Fruit fly (Drosophila melanogaster) whole organism, embryonic: Measurements from ENCODE around the gene asun.
A peak's percentile ranks its signal among the peaks of the same experiment; 100 is the strongest.

Experiments used
- ATbp ChIP-seq: fragments of 200-800 bp; sonication (Bioruptor generic); optimal IDR thresholded peaks from 2 replicates; lab custom pipeline; 2017; ENCODE audit warnings: missing biosample characterization, mild to moderate bottlenecking, missing genetic modification characterization, missing genetic modification reagents
- Asciz ChIP-seq: fragments of 200-800 bp; sonication (Bioruptor generic); optimal IDR thresholded peaks from 2 replicates; lab custom pipeline; 2017; ENCODE audit warnings: missing biosample characterization, mild to moderate bottlenecking, missing genetic modification characterization, missing genetic modification reagents
- Atf-2 ChIP-seq: fragments of 200-800 bp; sonication (Bioruptor generic); optimal IDR thresholded peaks from 2 replicates; lab custom pipeline; 2016; ENCODE audit warnings: missing biosample characterization, missing genetic modification characterization
- CG10147 ChIP-seq: fragments of 200-800 bp; sonication (Bioruptor generic); optimal IDR thresholded peaks from 2 replicates; lab custom pipeline; 2019; ENCODE audit warnings: missing biosample characterization, mild to moderate bottlenecking, missing genetic modification characterization, moderate library complexity
- CG10209 ChIP-seq: fragments of 200-800 bp; sonication (Bioruptor generic); optimal IDR thresholded peaks from 3 replicates; lab custom pipeline; 2017; ENCODE audit warnings: missing biosample characterization, mild to moderate bottlenecking, missing genetic modification characterization, missing genetic modification reagents
- CG10462 ChIP-seq: fragments of 200-800 bp; sonication (Bioruptor generic); optimal IDR thresholded peaks from 2 replicates; lab custom pipeline; 2016; ENCODE audit warnings: missing biosample characterization, missing genetic modification characterization
- CG18011 ChIP-seq: fragments of 200-800 bp; sonication (Bioruptor generic); optimal IDR thresholded peaks from 2 replicates; lab custom pipeline; 2017; ENCODE audit warnings: missing biosample characterization, missing genetic modification characterization, mild to moderate bottlenecking, moderate library complexity, missing genotype
- CG18619 ChIP-seq: fragments of 200-800 bp; sonication (Bioruptor generic); optimal IDR thresholded peaks from 3 replicates; lab custom pipeline; 2017; ENCODE audit warnings: missing biosample characterization, mild to moderate bottlenecking, missing genetic modification characterization
- CG30403 ChIP-seq: fragments of 200-800 bp; sonication (Bioruptor generic); optimal IDR thresholded peaks from 3 replicates; lab custom pipeline; 2016; ENCODE audit warnings: missing biosample characterization, missing genetic modification characterization
- CG3065 ChIP-seq: fragments of 200-800 bp; sonication (Bioruptor generic); optimal IDR thresholded peaks from 2 replicates; lab custom pipeline; 2016; ENCODE audit warnings: missing biosample characterization, missing genetic modification characterization
- CG31388 ChIP-seq: fragments of 200-800 bp; sonication (Bioruptor generic); optimal IDR thresholded peaks from 2 replicates; lab custom pipeline; 2016; ENCODE audit warnings: missing biosample characterization, missing genetic modification characterization
- CG3163 ChIP-seq: fragments of 200-800 bp; sonication (Bioruptor generic); optimal IDR thresholded peaks from 3 replicates; lab custom pipeline; 2016; ENCODE audit warnings: missing biosample characterization, missing genetic modification characterization
- CG34422 ChIP-seq: fragments of 200-800 bp; sonication (Bioruptor generic); IDR thresholded peaks from 3 replicates; pipeline ENCODE4 v1.3.6; 2022; ENCODE audit warnings: missing biosample characterization, missing genetic modification characterization
- CG6254 ChIP-seq: fragments of 200-800 bp; sonication (Bioruptor generic); optimal IDR thresholded peaks from 3 replicates; lab custom pipeline; 2017; ENCODE audit warnings: mild to moderate bottlenecking, missing biosample characterization, missing genetic modification reagents, missing genetic modification characterization
- CG6765 ChIP-seq: fragments of 200-800 bp; sonication (Bioruptor generic); optimal IDR thresholded peaks from 3 replicates; lab custom pipeline; 2017; ENCODE audit warnings: missing biosample characterization, mild to moderate bottlenecking, missing genetic modification characterization
- CG6813 ChIP-seq: fragments of 200-800 bp; sonication (Bioruptor generic); optimal IDR thresholded peaks from 2 replicates; lab custom pipeline; 2017; ENCODE audit warnings: missing biosample characterization, missing genetic modification characterization, mild to moderate bottlenecking, moderate library complexity, missing genetic modification reagents
- CG7357 ChIP-seq: fragments of 200-800 bp; sonication (Bioruptor generic); IDR thresholded peaks from 3 replicates; pipeline ENCODE4 v1.3.6; 2022; ENCODE audit warnings: missing biosample characterization, missing genetic modification characterization
- CG7786 ChIP-seq: fragments of 200-800 bp; sonication (Bioruptor generic); optimal IDR thresholded peaks from 2 replicates; lab custom pipeline; 2016; ENCODE audit warnings: missing biosample characterization, missing genetic modification characterization
- CG8388 ChIP-seq: fragments of 200-800 bp; sonication (Bioruptor generic); optimal IDR thresholded peaks from 2 replicates; lab custom pipeline; 2019; ENCODE audit warnings: missing biosample characterization, mild to moderate bottlenecking, missing genetic modification characterization, moderate library complexity
- CG9609 ChIP-seq: fragments of 200-800 bp; sonication (Bioruptor generic); optimal IDR thresholded peaks from 3 replicates; lab custom pipeline; 2016; ENCODE audit warnings: missing biosample characterization, missing genetic modification characterization
- Dfd ChIP-seq, 2 experiments: fragments of >200 bp; optimal IDR thresholded peaks; 2 replicates each; lab custom pipeline; 2017; ENCODE audit warnings: missing biosample characterization in 2 of 2, missing genetic modification characterization in 2 of 2
- Drgx ChIP-seq: fragments of 200-800 bp; sonication (Bioruptor generic); IDR thresholded peaks from 2 replicates; pipeline ENCODE4 v1.3.6; 2022; ENCODE audit warnings: missing biosample characterization, missing genetic modification characterization
- Elba2 ChIP-seq: fragments of 200-800 bp; sonication (Bioruptor generic); optimal IDR thresholded peaks from 3 replicates; lab custom pipeline; 2016; ENCODE audit warnings: missing biosample characterization, missing genetic modification characterization
- Ets65A ChIP-seq: fragments of 200-800 bp; sonication (Bioruptor generic); peaks from one replicate; lab custom pipeline; 2016; ENCODE audit warnings: missing biosample characterization, missing genetic modification characterization
- Gsc ChIP-seq: fragments of 200-800 bp; sonication (Bioruptor generic); IDR thresholded peaks from 2 replicates; pipeline ENCODE4 v1.3.6; 2022; ENCODE audit warnings: missing biosample characterization, missing genetic modification characterization
- Hr3 ChIP-seq: fragments of 200-800 bp; sonication (Bioruptor generic); optimal IDR thresholded peaks from 3 replicates; lab custom pipeline; 2016; ENCODE audit warnings: missing biosample characterization, missing genetic modification characterization
- Jarid2 ChIP-seq: fragments of 200-800 bp; sonication (Bioruptor generic); optimal IDR thresholded peaks from 3 replicates; lab custom pipeline; 2017; ENCODE audit warnings: mild to moderate bottlenecking, missing biosample characterization, missing genetic modification reagents, missing genetic modification characterization
- MTF-1 ChIP-seq: fragments of 200-800 bp; sonication (Bioruptor generic); optimal IDR thresholded peaks from 2 replicates; lab custom pipeline; 2018; ENCODE audit warnings: missing biosample characterization, mild to moderate bottlenecking, missing genetic modification characterization, borderline replicate concordance
- Mrtf ChIP-seq: fragments of 200-800 bp; sonication (Bioruptor generic); IDR thresholded peaks from 3 replicates; pipeline ENCODE4 v1.3.6; 2022; ENCODE audit warnings: missing biosample characterization, missing genetic modification characterization
- TFAM ChIP-seq: fragments of 200-800 bp; sonication (Bioruptor generic); optimal IDR thresholded peaks from 2 replicates; lab custom pipeline; 2017; ENCODE audit warnings: missing biosample characterization, missing genetic modification characterization, inconsistent platforms
- chif ChIP-seq, 2 experiments: fragments of 200-800 bp; sonication (Bioruptor generic); optimal IDR thresholded peaks; 3 replicates each; lab custom pipeline; 2016; ENCODE audit warnings: missing biosample characterization in 2 of 2, missing genetic modification characterization in 2 of 2
- crp ChIP-seq, 2 experiments: fragments of 200-800 bp; sonication (Bioruptor generic); optimal IDR thresholded peaks; 2 replicates in 1 of 2; 3 replicates in 1 of 2; lab custom pipeline; 2017; ENCODE audit warnings: missing biosample characterization in 2 of 2, missing genetic modification characterization in 2 of 2, mild to moderate bottlenecking in 1 of 2, moderate library complexity in 1 of 2
- disco-r ChIP-seq: fragments of 200-800 bp; sonication (Bioruptor generic); optimal IDR thresholded peaks from 2 replicates; lab custom pipeline; 2016; ENCODE audit warnings: missing biosample characterization, missing genetic modification characterization
- dm ChIP-seq: fragments of 200-800 bp; sonication (Bioruptor generic); optimal IDR thresholded peaks from 3 replicates; lab custom pipeline; 2016; ENCODE audit warnings: missing biosample characterization, missing genetic modification characterization
- fd102C ChIP-seq: fragments of 200-800 bp; sonication (Bioruptor generic); optimal IDR thresholded peaks from 2 replicates; lab custom pipeline; 2018; ENCODE audit warnings: missing biosample characterization, mild to moderate bottlenecking, missing genetic modification characterization, moderate library complexity
- fd64A ChIP-seq: fragments of 200-800 bp; sonication (Bioruptor generic); optimal IDR thresholded peaks from 3 replicates; lab custom pipeline; 2018; ENCODE audit warnings: missing biosample characterization, mild to moderate bottlenecking, missing genetic modification characterization
- fru ChIP-seq: fragments of >200 bp; optimal IDR thresholded peaks from 2 replicates; lab custom pipeline; 2017
- nmo ChIP-seq: fragments of 200-800 bp; sonication (Bioruptor generic); optimal IDR thresholded peaks from 2 replicates; lab custom pipeline; 2018; ENCODE audit warnings: missing biosample characterization, mild to moderate bottlenecking, missing genetic modification characterization, moderate library complexity
- oc ChIP-seq: fragments of 200-800 bp; sonication (Bioruptor generic); optimal IDR thresholded peaks from 2 replicates; lab custom pipeline; 2018; ENCODE audit warnings: missing biosample characterization, mild to moderate bottlenecking, missing genetic modification characterization, moderate library complexity
- org-1 ChIP-seq: fragments of 200-800 bp; sonication (Bioruptor generic); optimal IDR thresholded peaks from 2 replicates; lab custom pipeline; 2017; ENCODE audit warnings: missing biosample characterization, missing genetic modification characterization
- p53 ChIP-seq: fragments of 200-800 bp; sonication (Bioruptor generic); optimal IDR thresholded peaks from 2 replicates; lab custom pipeline; 2016; ENCODE audit warnings: missing biosample characterization, missing genetic modification characterization
- pita ChIP-seq: fragments of 200-800 bp; sonication (Bioruptor generic); optimal IDR thresholded peaks from 2 replicates; lab custom pipeline; 2017; ENCODE audit warnings: missing biosample characterization, mild to moderate bottlenecking, missing genetic modification characterization
- pzg ChIP-seq: fragments of 200-800 bp; sonication (Bioruptor generic); optimal IDR thresholded peaks from 3 replicates; lab custom pipeline; 2018; ENCODE audit warnings: missing biosample characterization, mild to moderate bottlenecking, missing genetic modification characterization, moderate library complexity
- seq ChIP-seq: fragments of 200-800 bp; sonication (Bioruptor generic); IDR thresholded peaks from 2 replicates; pipeline ENCODE4 v1.3.6; 2022; ENCODE audit warnings: missing biosample characterization, missing genetic modification characterization
- slp2 ChIP-seq: fragments of 200-800 bp; sonication (Bioruptor generic); optimal IDR thresholded peaks from 2 replicates; lab custom pipeline; 2016; ENCODE audit warnings: missing biosample characterization, missing genetic modification characterization
- so ChIP-seq: fragments of 200-800 bp; sonication (Bioruptor generic); IDR thresholded peaks from 3 replicates; pipeline ENCODE4 v1.3.6; 2022; ENCODE audit warnings: missing biosample characterization, missing genetic modification characterization
- sr ChIP-seq: fragments of 200-800 bp; sonication (Bioruptor generic); IDR thresholded peaks from 3 replicates; pipeline ENCODE4 v1.3.6; 2022; ENCODE audit warnings: missing biosample characterization, missing genetic modification characterization
- tll ChIP-seq, 2 experiments: fragments of 200-800 bp in 1 of 2; fragments of >200 bp in 1 of 2; sonication (Bioruptor generic) in 1 of 2; optimal IDR thresholded peaks; 2 replicates each; lab custom pipeline; 2017 to 2019; ENCODE audit warnings: missing biosample characterization in 2 of 2, missing genetic modification characterization in 2 of 2, mild to moderate bottlenecking in 1 of 2, moderate library complexity in 1 of 2
- twi ChIP-seq: fragments of 200-800 bp; optimal IDR thresholded peaks from 2 replicates; lab custom pipeline; 2019; ENCODE audit warnings: missing biosample characterization, mild to moderate bottlenecking, missing genetic modification characterization, moderate library complexity

asun gene

DNA sequence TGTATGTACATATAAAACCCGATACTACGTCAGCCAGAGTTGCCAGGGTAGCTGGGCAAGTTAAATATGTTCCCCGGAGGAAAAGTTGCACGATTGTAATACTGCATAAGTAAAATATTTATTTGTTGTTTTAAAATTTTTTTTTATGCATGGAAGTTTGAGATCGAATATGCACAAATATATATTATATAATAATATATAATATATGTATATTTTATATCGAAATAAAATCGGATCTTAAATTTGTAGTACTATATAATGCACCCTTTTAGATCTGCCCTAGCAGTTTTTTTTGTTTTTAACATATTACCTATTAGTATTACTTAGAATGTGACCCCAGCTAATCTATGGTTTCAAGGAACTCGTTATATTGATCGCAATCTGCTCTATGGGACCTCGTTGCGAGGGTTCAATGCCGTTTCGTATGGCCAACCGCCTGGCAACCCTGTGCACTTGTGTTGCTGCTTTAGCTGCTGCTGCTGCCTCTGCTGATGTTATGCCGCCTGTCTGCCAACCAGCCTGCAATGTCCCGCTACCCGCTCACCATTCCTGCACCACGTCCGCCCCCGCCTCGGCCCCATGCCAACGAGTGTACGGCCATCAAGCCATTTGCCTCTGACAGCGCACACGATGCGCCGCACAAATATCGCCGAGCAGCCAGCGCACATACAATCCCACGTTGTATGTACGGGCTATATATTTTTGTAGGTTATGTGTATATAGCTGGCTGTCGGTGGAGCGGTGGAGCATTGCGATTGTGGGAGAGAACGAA is 27.9 kb upstream of the asun start (continued):
- TF ChIP-seq p53 (no peak), CG6765 (GFP tag; lab: Kevin White, UChicago) (peak; percentile 94), dm (GFP tag; lab: Kevin White, UChicago) (peak; percentile 87), CG10462 (peak; percentile 77), Atf-2 (GFP tag; lab: Kevin White, UChicago) (peak; percentile 50), pzg (GFP tag; lab: Kevin White, UChicago) (no peak), CG6254 (GFP tag; lab: Kevin White, UChicago) (peak; percentile 86), disco-r (GFP tag; lab: Kevin White, UChicago) (no peak), chif (GFP tag; optimal IDR thresholded peaks at IDR 0.05; lab: Kevin White, UChicago) (peak; percentile 10 to 58), Hr3 (GFP tag; lab: Kevin White, UChicago) (peak; percentile 94), CG10209 (GFP tag; lab: Kevin White, UChicago) (peak; percentile 77), ATbp (GFP tag; lab: Kevin White, UChicago) (peak; percentile 88), Asciz (GFP tag; lab: Kevin White, UChicago) (peak; percentile 92), seq (GFP tag; lab: Robert Waterston, UW) (no peak), Mrtf (GFP tag; lab: Robert Waterston, UW) (no peak), TFAM (GFP tag; lab: Kevin White, UChicago) (no peak), Drgx (GFP tag; lab: Robert Waterston, UW) (no peak), slp2 (peak; percentile 76), CG18619 (peak; percentile 97), CG9609 (GFP tag; lab: Kevin White, UChicago) (peak; percentile 61), fd64A (peak; percentile 30), so (GFP tag; lab: Robert Waterston, UW) (no peak), CG7786 (GFP tag; lab: Kevin White, UChicago) (peak; percentile 84), CG10147 (peak; percentile 93), oc (tag; lab: Kevin White, UChicago) (peak; percentile 50), Elba2 (GFP tag; lab: Kevin White, UChicago) (peak; percentile 13), CG7357 (GFP tag; lab: Robert Waterston, UW) (peak; percentile 72; the same call in 2 of the 3 replicates), CG31388 (GFP tag; lab: Kevin White, UChicago) (peak; percentile 36), CG6813 (GFP tag; lab: Kevin White, UChicago) (peak; percentile 89), fru (lab: Kevin White, UChicago) (no peak), Ets65A (GFP tag; lab: Kevin White, UChicago) (peak; percentile 92), CG3065 (GFP tag; lab: Kevin White, UChicago) (peak; percentile 65), CG30403 (peak; percentile 79), Dfd (GFP tag; optimal IDR thresholded peaks at IDR 0.05; lab: Kevin White, UChicago) (peak in 1 of 2 experiments; percentile 41), Jarid2 (GFP tag; lab: Kevin White, UChicago) (peak; percentile 64), crp (GFP tag; optimal IDR thresholded peaks at IDR 0.05; lab: Kevin White, UChicago) (peak in 1 of 2 experiments; percentile 44), tll (GFP tag; optimal IDR thresholded peaks at IDR 0.05; lab: Kevin White, UChicago) (peak in 1 of 2 experiments; percentile 26), CG8388 (GFP tag; lab: Kevin White, UChicago) (peak; percentile 93), pita (no peak), twi (tag; lab: Kevin White, UChicago) (peak; percentile 86), org-1 (GFP tag; lab: Kevin White, UChicago) (peak; percentile 90), CG3163 (GFP tag; lab: Kevin White, UChicago) (peak; percentile 37), CG18011 (GFP tag; lab: Kevin White, UChicago) (peak; percentile 61), MTF-1 (GFP tag; lab: Kevin White, UChicago) (peak; percentile 22), CG34422 (no peak), fd102C (GFP tag; lab: Kevin White, UChicago) (no peak), sr (GFP tag; lab: Robert Waterston, UW) (no peak), Gsc (GFP tag; lab: Robert Waterston, UW) (no peak), nmo (GFP tag; lab: Kevin White, UChicago) (peak; percentile 98)
